Fruit fly (Drosophila melanogaster): ENCODE results near the gene ArgRS.

Gene ArgRS

DNA sequence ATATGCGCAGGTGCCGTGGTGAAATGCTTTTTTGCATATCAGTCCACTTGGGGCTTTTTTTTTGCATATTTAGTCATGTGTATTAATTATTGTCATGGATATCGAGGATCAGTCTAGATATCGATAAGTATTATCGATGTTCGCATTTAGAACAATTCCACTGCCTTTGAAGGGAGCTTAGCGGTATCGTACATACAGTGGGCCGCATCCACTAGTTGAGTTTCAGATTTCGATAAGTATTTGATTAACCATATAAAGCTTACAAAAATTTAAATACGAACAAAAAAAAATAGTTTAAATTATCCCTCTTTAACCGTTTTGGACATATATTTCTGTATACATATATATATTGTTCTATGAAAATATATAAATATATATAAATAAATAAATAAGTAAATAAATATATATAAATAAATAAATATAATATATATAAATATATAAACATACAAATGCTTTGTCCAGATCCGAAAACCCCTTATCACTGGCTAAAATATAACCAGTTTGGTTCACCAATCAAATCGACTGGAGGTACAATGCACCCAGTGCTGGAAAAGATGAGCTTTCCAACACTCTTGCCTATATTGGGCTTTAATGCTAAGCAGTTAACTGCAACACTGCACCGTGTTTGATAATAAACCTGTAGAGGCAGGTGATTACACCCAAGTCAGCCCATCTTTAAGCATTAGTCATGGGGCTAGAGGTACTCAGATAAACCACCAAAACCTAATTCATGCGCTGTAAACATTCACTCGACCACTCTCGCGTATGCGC lies 40.9 kb downstream of the ArgRS start (continued):
- TF ChIP-seq BEAF-32 (GFP tag; optimal IDR thresholded peaks at IDR 0.05) (peak; percentile 76), CG17912 (GFP tag; optimal IDR thresholded peaks at IDR 0.05) (no peak), Dbx (GFP tag; IDR thresholded peaks at IDR 0.05) (0 out of 3 replicates have a peak, but pooled peaks have one; percentile 16), CG30020 (tag; optimal IDR thresholded peaks at IDR 0.05) (peak; percentile 83), fru (optimal IDR thresholded peaks at IDR 0.05) (no peak), Spps (tag; optimal IDR thresholded peaks at IDR 0.05) (no peak), CoRest (tag; optimal IDR thresholded peaks at IDR 0.05) (peak; percentile 40), HmgD (GFP tag; optimal IDR thresholded peaks at IDR 0.05) (no peak), gsb-n (tag; optimal IDR thresholded peaks at IDR 0.05) (no peak), Elba2 (GFP tag; optimal IDR thresholded peaks at IDR 0.05) (no peak), CG16863 (GFP tag; optimal IDR thresholded peaks at IDR 0.05) (no peak), CG1647 (GFP tag; optimal IDR thresholded peaks at IDR 0.05) (no peak), danr (GFP tag; IDR thresholded peaks at IDR 0.05) (no peak), amos (GFP tag; IDR thresholded peaks at IDR 0.05; ENCODE audit: partially characterized antibody) (peak; percentile 86; the same call in 1 of the 2 replicates), CG34422 (GFP tag; IDR thresholded peaks at IDR 0.05) (no peak), CG7987 (GFP tag; optimal IDR thresholded peaks at IDR 0.05) (no peak), bcd (GFP tag; optimal IDR thresholded peaks at IDR 0.05) (no peak), sqz (GFP tag; optimal IDR thresholded peaks at IDR 0.05) (no peak), Kr (GFP tag; optimal IDR thresholded peaks at IDR 0.05) (no peak), ttk (GFP tag; IDR thresholded peaks at IDR 0.05) (no peak), CG4360 (GFP tag; IDR thresholded peaks at IDR 0.05) (no peak), psq (GFP tag; optimal IDR thresholded peaks at IDR 0.05) (no peak), CG5953 (GFP tag; IDR thresholded peaks at IDR 0.05) (no peak), gfzf (GFP tag; optimal IDR thresholded peaks at IDR 0.05) (peak; percentile 38), Ada2b (GFP tag; IDR thresholded peaks at IDR 0.05) (no peak), CG4282 (GFP tag; optimal IDR thresholded peaks at IDR 0.05) (no peak), eyg (GFP tag; optimal IDR thresholded peaks at IDR 0.05) (no peak), B-H1 (GFP tag; IDR thresholded peaks at IDR 0.05) (no peak), ftz-f1 (GFP tag; optimal IDR thresholded peaks at IDR 0.05) (no peak), Jarid2 (GFP tag; optimal IDR thresholded peaks at IDR 0.05) (no peak), ranshi (GFP tag; IDR thresholded peaks at IDR 0.05) (0 out of 2 replicates have a peak, but pooled peaks have one; percentile 3), HLHmδ (GFP tag; optimal IDR thresholded peaks at IDR 0.05) (no peak), CG1603 (tag; optimal IDR thresholded peaks at IDR 0.05) (peak; percentile 30), corto (GFP tag; optimal IDR thresholded peaks at IDR 0.05) (no peak), tna (GFP tag; IDR thresholded peaks at IDR 0.05; ENCODE audit: partially characterized antibody) (peak; percentile 38; the same call in 1 of the 2 replicates), dimm (GFP tag; IDR thresholded peaks at IDR 0.05) (no peak), CG32772 (GFP tag; IDR thresholded peaks at IDR 0.05) (no peak), CG15601 (tag; optimal IDR thresholded peaks at IDR 0.05) (no peak), CG2889 (GFP tag; IDR thresholded peaks at IDR 0.05) (no peak), CG17361 (GFP tag; IDR thresholded peaks at IDR 0.05) (no peak), CG9215 (GFP tag; IDR thresholded peaks at IDR 0.05) (no peak), Hsf (GFP tag; optimal IDR thresholded peaks at IDR 0.05) (no peak), Xrp1 (GFP tag; IDR thresholded peaks at IDR 0.05) (no peak), HmgZ (tag; optimal IDR thresholded peaks at IDR 0.05) (no peak), CG4730 (GFP tag; IDR thresholded peaks at IDR 0.05) (no peak), CG12769 (tag; optimal IDR thresholded peaks at IDR 0.05) (no peak), pros (GFP tag; optimal IDR thresholded peaks at IDR 0.05) (no peak), Hr39 (optimal IDR thresholded peaks at IDR 0.05) (no peak), Hr3 (GFP tag; optimal IDR thresholded peaks at IDR 0.05) (peak; percentile 25), jigr1 (GFP tag; IDR thresholded peaks at IDR 0.05) (no peak), her (GFP tag; optimal IDR thresholded peaks at IDR 0.05) (no peak)
